Worm (Caenorhabditis elegans) whole organism, young adult: ENCODE measurements around the gene R09E10.6.
A peak's percentile ranks its signal among the peaks of the same experiment; 100 is the strongest.

Experiments used
- B0035.1 ChIP-seq: sonication (generic microtip); optimal IDR thresholded peaks from 2 replicates; lab custom pipeline; 2016; ENCODE audit warnings: missing genetic modification characterization, mild to moderate bottlenecking, missing compliant biosample characterization, missing genotype, missing genetic modification reagents
- B0336.3 ChIP-seq: fragments of 200-800 bp; sonication (Bioruptor generic); IDR thresholded peaks from 2 replicates; pipeline ENCODE4 v1.3.6; 2022; ENCODE audit warnings: missing genetic modification characterization, missing compliant biosample characterization
- C06A6.2 ChIP-seq: fragments of 200-800 bp; sonication (Bioruptor generic); conservative IDR thresholded peaks from 2 replicates; pipeline ENCODE4 v1.3.6; 2022; ENCODE audit warnings: missing genetic modification characterization, missing compliant biosample characterization
- C17E4.6 ChIP-seq: fragments of 200-800 bp; sonication (Bioruptor generic); IDR thresholded peaks from 2 replicates; pipeline ENCODE4 v1.3.6; 2022; ENCODE audit warnings: missing genetic modification reagents, missing genetic modification characterization, missing compliant biosample characterization
- F23B12.7 ChIP-seq: sonication (generic microtip); optimal IDR thresholded peaks from 2 replicates; lab custom pipeline; 2017; ENCODE audit warnings: missing genetic modification characterization, mild to moderate bottlenecking, missing compliant biosample characterization, antibody characterized with exemption, moderate library complexity; ENCODE audit not compliant: insufficient read depth
- F33H1.4 ChIP-seq: fragments of 200-800 bp; sonication (Bioruptor generic); IDR thresholded peaks from 2 replicates; pipeline ENCODE4 v1.3.6; 2022; ENCODE audit warnings: missing genetic modification reagents, missing genetic modification characterization, missing compliant biosample characterization
- T26A5.8 ChIP-seq: sonication (generic microtip); optimal IDR thresholded peaks from 2 replicates; lab custom pipeline; 2016; ENCODE audit warnings: missing genetic modification characterization, missing compliant biosample characterization
- Y53F4B.3 ChIP-seq: fragments of 200-800 bp; sonication (Bioruptor generic); IDR thresholded peaks from 2 replicates; pipeline ENCODE4 v1.3.6; 2022; ENCODE audit warnings: missing genetic modification reagents, missing genetic modification characterization, missing compliant biosample characterization
- Y67H2A.10 ChIP-seq: fragments of 200-800 bp; sonication (Bioruptor generic); conservative IDR thresholded peaks from 2 replicates; pipeline ENCODE4 v1.3.6; 2022; ENCODE audit warnings: missing genetic modification reagents, missing genetic modification characterization, missing compliant biosample characterization
- Y95B8A.8 ChIP-seq: fragments of 200-800 bp; sonication (Bioruptor generic); IDR thresholded peaks from 2 replicates; pipeline ENCODE4 v1.3.6; 2022; ENCODE audit warnings: missing genetic modification reagents, missing genetic modification characterization, missing compliant biosample characterization
- aptf-2 ChIP-seq: fragments of 200-800 bp; sonication (Bioruptor generic); conservative IDR thresholded peaks from 2 replicates; pipeline ENCODE4 v1.3.6; 2022; ENCODE audit warnings: missing genetic modification reagents, missing genetic modification characterization, missing compliant biosample characterization
- atf-7 ChIP-seq: sonication (generic microtip); optimal IDR thresholded peaks from 2 replicates; lab custom pipeline; 2017; ENCODE audit warnings: mild to moderate bottlenecking, missing genetic modification characterization, missing compliant biosample characterization
- attf-3 ChIP-seq: fragments of 200-800 bp; sonication (Bioruptor generic); conservative IDR thresholded peaks from 2 replicates; pipeline ENCODE4 v1.3.6; 2022; ENCODE audit warnings: missing genetic modification reagents, missing genetic modification characterization, missing compliant biosample characterization
- attf-5 ChIP-seq: fragments of 200-800 bp; sonication (Bioruptor generic); optimal IDR thresholded peaks from 2 replicates; lab custom pipeline; 2018; ENCODE audit warnings: mild to moderate bottlenecking, missing genetic modification characterization, missing compliant biosample characterization
- bed-1 ChIP-seq: fragments of 200-800 bp; sonication (Bioruptor generic); IDR thresholded peaks from 2 replicates; pipeline ENCODE4 v1.3.6; 2022; ENCODE audit warnings: missing genetic modification reagents, missing genetic modification characterization, missing compliant biosample characterization
- ccch-3 ChIP-seq: fragments of 200-800 bp; sonication (Bioruptor generic); optimal IDR thresholded peaks from 2 replicates; lab custom pipeline; 2018; ENCODE audit warnings: mild to moderate bottlenecking, missing genetic modification characterization, missing compliant biosample characterization
- cebp-1 ChIP-seq, 2 experiments: fragments of 200-800 bp in 1 of 2; sonication (Bioruptor generic) in 1 of 2; sonication (generic microtip) in 1 of 2; IDR thresholded peaks in 1 of 2; optimal IDR thresholded peaks in 1 of 2; 2 replicates each; pipeline versions ENCODE4 v1.3.6 to Lab custom; 2017 to 2022; ENCODE audit warnings: missing compliant biosample characterization in 2 of 2, missing genetic modification characterization in 2 of 2, mild to moderate bottlenecking in 1 of 2, missing genetic modification reagents in 1 of 2, moderate library complexity in 1 of 2
- ceh-27 ChIP-seq: fragments of 200-800 bp; sonication (Bioruptor generic); optimal IDR thresholded peaks from 2 replicates; lab custom pipeline; 2018; ENCODE audit warnings: mild to moderate bottlenecking, missing genetic modification characterization, moderate library complexity, missing compliant biosample characterization
- dox-1 ChIP-seq: fragments of 200-800 bp; sonication (Bioruptor generic); IDR thresholded peaks from 2 replicates; pipeline ENCODE4 v1.3.6; 2022; ENCODE audit warnings: missing genetic modification reagents, missing genetic modification characterization, missing compliant biosample characterization
- dpl-1 ChIP-seq: fragments of 150-350 bp; optimal IDR thresholded peaks from 2 replicates; lab custom pipeline; 2014; ENCODE audit warnings: missing biosample characterization, missing genetic modification reagents, missing genetic modification characterization
- efl-1 ChIP-seq: fragments of 150-350 bp; optimal IDR thresholded peaks from 2 replicates; lab custom pipeline; 2014; ENCODE audit warnings: missing biosample characterization, missing genetic modification reagents, missing genetic modification characterization
- egl-18 ChIP-seq: fragments of 200-800 bp; sonication (Bioruptor generic); IDR thresholded peaks from 2 replicates; pipeline ENCODE4 v1.3.6; 2022; ENCODE audit warnings: missing genetic modification reagents, missing genetic modification characterization, missing compliant biosample characterization
- him-1 ChIP-seq: sonication (generic microtip); optimal IDR thresholded peaks from 2 replicates; lab custom pipeline; 2016; ENCODE audit warnings: missing genotype, missing genetic modification reagents, missing genetic modification characterization, missing compliant biosample characterization
- hrde-1 ChIP-seq: sonication (generic microtip); optimal IDR thresholded peaks from 2 replicates; lab custom pipeline; 2016; ENCODE audit warnings: missing genetic modification characterization, mild to moderate bottlenecking, missing compliant biosample characterization, moderate library complexity, missing genotype, missing genetic modification reagents, borderline replicate concordance
- lag-1 ChIP-seq: fragments of 200-800 bp; sonication (Bioruptor generic); IDR thresholded peaks from 2 replicates; pipeline ENCODE4 v1.3.6; 2022; ENCODE audit warnings: missing genetic modification reagents, missing genetic modification characterization, missing compliant biosample characterization
- let-607 ChIP-seq, 2 experiments: fragments of 200-800 bp in 1 of 2; sonication (Bioruptor generic) in 1 of 2; sonication (generic microtip) in 1 of 2; optimal IDR thresholded peaks; 2 replicates each; lab custom pipeline; 2016 to 2018; ENCODE audit warnings: mild to moderate bottlenecking in 2 of 2, missing compliant biosample characterization in 2 of 2, missing genetic modification characterization in 2 of 2, moderate library complexity in 2 of 2, missing genotype in 1 of 2
- lin-35 ChIP-seq, 3 experiments: fragments of 150-350 bp in 2 of 3; sonication (generic microtip) in 1 of 3; optimal IDR thresholded peaks; 2 replicates each; lab custom pipeline; 2014 to 2018; ENCODE audit warnings: missing biosample characterization in 3 of 3, missing genetic modification characterization in 3 of 3, missing genetic modification reagents in 3 of 3
- lin-40 ChIP-seq: sonication (generic microtip); optimal IDR thresholded peaks from 2 replicates; lab custom pipeline; 2016; ENCODE audit warnings: missing genetic modification characterization, mild to moderate bottlenecking, missing compliant biosample characterization, missing genotype, missing genetic modification reagents
- lin-54 ChIP-seq: fragments of 200-800 bp; sonication (Bioruptor generic); optimal IDR thresholded peaks from 2 replicates; lab custom pipeline; 2018; ENCODE audit warnings: mild to moderate bottlenecking, missing genetic modification characterization, missing compliant biosample characterization
- lsl-1 ChIP-seq: fragments of 200-800 bp; sonication (Bioruptor generic); optimal IDR thresholded peaks from 2 replicates; lab custom pipeline; 2018; ENCODE audit warnings: mild to moderate bottlenecking, missing genetic modification characterization, moderate library complexity, missing compliant biosample characterization
- madf-6 ChIP-seq: fragments of 200-800 bp; sonication (Bioruptor generic); IDR thresholded peaks from 2 replicates; pipeline ENCODE4 v1.3.6; 2022; ENCODE audit warnings: missing genetic modification reagents, missing genetic modification characterization, missing compliant biosample characterization
- mcd-1 ChIP-seq: fragments of 200-800 bp; sonication (Bioruptor generic); IDR thresholded peaks from 2 replicates; pipeline ENCODE4 v1.3.6; 2022; ENCODE audit warnings: missing genetic modification reagents, missing genetic modification characterization, missing compliant biosample characterization
- mes-4 ChIP-seq: sonication (generic microtip); optimal IDR thresholded peaks from 2 replicates; lab custom pipeline; 2016; ENCODE audit warnings: missing genotype, missing genetic modification characterization, missing compliant biosample characterization
- mxl-1 ChIP-seq: sonication (generic microtip); optimal IDR thresholded peaks from 2 replicates; lab custom pipeline; 2016; ENCODE audit warnings: missing genetic modification characterization, missing compliant biosample characterization
- nhr-120 ChIP-seq: fragments of 200-800 bp; sonication (Bioruptor generic); IDR thresholded peaks from 2 replicates; pipeline ENCODE4 v1.3.6; 2022; ENCODE audit warnings: missing genetic modification characterization, missing compliant biosample characterization
- nhr-179 ChIP-seq: sonication (generic microtip); optimal IDR thresholded peaks from 2 replicates; lab custom pipeline; 2016; ENCODE audit warnings: mild to moderate bottlenecking, missing genetic modification characterization, missing compliant biosample characterization
- nhr-80 ChIP-seq: sonication (generic microtip); optimal IDR thresholded peaks from 2 replicates; lab custom pipeline; 2016; ENCODE audit warnings: missing genetic modification characterization, missing compliant biosample characterization
- nhr-90 ChIP-seq: sonication (generic microtip); optimal IDR thresholded peaks from 2 replicates; lab custom pipeline; 2016; ENCODE audit warnings: missing genotype, mild to moderate bottlenecking, missing genetic modification characterization, missing compliant biosample characterization
- pbrm-1 ChIP-seq: fragments of 200-800 bp; sonication (Bioruptor generic); IDR thresholded peaks from 2 replicates; pipeline ENCODE4 v1.3.6; 2022; ENCODE audit warnings: missing genetic modification reagents, missing genetic modification characterization, missing compliant biosample characterization
- rcor-1 ChIP-seq: fragments of 200-800 bp; sonication (Bioruptor generic); IDR thresholded peaks from 2 replicates; pipeline ENCODE4 v1.3.6; 2022; ENCODE audit warnings: missing genetic modification reagents, missing genetic modification characterization, missing compliant biosample characterization
- snpc-4 ChIP-seq, 5 experiments: fragments of 150-350 bp in 1 of 5; sonication (generic microtip) in 4 of 5; optimal IDR thresholded peaks; 2 replicates each; lab custom pipeline; 2014 to 2018; ENCODE audit warnings: missing genetic modification characterization in 5 of 5, missing biosample characterization in 3 of 5, antibody characterized with exemption in 2 of 5, mild to moderate bottlenecking in 2 of 5, missing compliant biosample characterization in 2 of 5, missing genotype in 2 of 5, moderate library complexity in 2 of 5, missing genetic modification reagents in 1 of 5
- zfh-2 ChIP-seq: fragments of 200-800 bp; sonication (Bioruptor generic); conservative IDR thresholded peaks from 2 replicates; pipeline ENCODE4 v1.3.6; 2022; ENCODE audit warnings: missing genetic modification reagents, missing genetic modification characterization, missing compliant biosample characterization
- ztf-26 ChIP-seq: sonication (generic microtip); optimal IDR thresholded peaks from 2 replicates; lab custom pipeline; 2017; ENCODE audit warnings: missing genetic modification characterization, missing compliant biosample characterization
- ztf-28 ChIP-seq: fragments of 200-800 bp; sonication (Bioruptor generic); IDR thresholded peaks from 2 replicates; pipeline ENCODE4 v1.3.6; 2022; ENCODE audit warnings: missing genetic modification reagents, missing genetic modification characterization, missing compliant biosample characterization

Gene R09E10.6

DNA sequence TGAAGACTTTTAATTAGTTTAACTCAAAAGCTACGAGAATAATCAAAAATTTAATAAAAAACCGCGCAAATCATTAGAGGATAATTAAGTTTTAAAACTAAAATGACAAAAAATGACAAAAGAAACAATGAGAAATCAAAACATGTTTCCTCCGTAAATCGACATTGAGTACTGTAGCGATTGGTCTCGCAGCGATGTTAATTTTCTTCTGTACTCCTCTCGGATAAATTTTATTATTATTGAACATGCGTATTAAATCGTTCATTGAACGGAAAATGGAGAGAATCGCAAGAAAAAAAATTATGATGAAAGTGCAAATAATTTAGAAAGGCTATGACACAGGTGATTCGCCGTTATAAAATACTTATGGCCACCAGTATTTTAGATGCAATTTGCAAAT lies 8.6 kb downstream of the R09E10.6 start:
- TF ChIP-seq ztf-26 (tag; lab: Kevin White, UChicago) (no peak), efl-1 (GFP tag; lab: Kevin White, UChicago) (no peak), Y53F4B.3 (no peak), ztf-28 (GFP tag; lab: Robert Waterston, UW) (no peak), lsl-1 (GFP tag; lab: Kevin White, UChicago) (peak; percentile 69), F33H1.4 (peak; percentile 68), C17E4.6 (GFP tag; lab: Robert Waterston, UW) (no peak), pbrm-1 (GFP tag; lab: Robert Waterston, UW) (no peak), lin-54 (no peak), nhr-90 (no peak), atf-7 (tag; lab: Kevin White, UChicago) (no peak), lag-1 (GFP tag; lab: Robert Waterston, UW) (no peak), B0035.1 (tag; lab: Kevin White, UChicago) (no peak), nhr-80 (no peak), madf-6 (GFP tag; lab: Robert Waterston, UW) (peak; percentile 43; the same call in 1 of the 2 replicates), hrde-1 (tag; lab: Kevin White, UChicago) (no peak), C06A6.2 (no peak)

DNA sequence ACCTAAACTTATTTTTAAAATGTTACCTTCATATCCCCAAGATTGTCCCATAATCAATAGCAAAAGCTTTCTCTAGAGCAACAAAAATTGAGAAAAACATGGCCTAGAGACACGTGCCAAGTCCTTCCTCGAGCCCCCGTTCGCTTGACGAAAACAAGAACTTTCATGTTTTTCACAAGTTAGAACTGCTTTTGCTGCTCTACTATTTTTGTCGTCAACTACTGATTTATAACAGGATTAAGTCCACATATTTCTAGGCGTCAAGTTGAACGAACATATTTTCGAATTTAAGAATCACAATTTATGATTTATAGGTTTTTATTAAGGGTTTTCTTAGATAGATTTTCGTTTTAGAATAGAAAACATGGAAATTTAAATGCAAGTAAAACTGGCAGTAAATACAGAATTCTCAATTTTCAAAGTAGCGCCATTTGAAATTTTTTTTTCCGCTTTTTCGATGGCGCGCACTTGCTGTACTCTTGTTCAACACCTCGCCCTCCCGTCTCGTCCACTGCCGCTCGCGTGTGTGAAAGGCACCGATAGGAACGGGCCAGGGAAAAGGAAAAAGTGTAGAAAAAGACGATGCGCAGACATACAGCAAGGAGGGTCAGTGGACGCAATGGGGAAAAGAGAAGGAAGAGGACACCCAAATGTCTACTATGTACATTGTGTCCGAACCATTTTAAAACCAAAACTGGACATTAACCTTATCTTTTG lies 9.6 kb downstream of the R09E10.6 start, which contains the start of gene rad-51:
Gene rad-51, minus strand, starts transcription at position 51 of the 717 bp plus-strand sequence.
- no peak for TF ChIP-seq F33H1.4
- TF ChIP-seq ccch-3 (GFP tag; lab: Kevin White, UChicago), result no peak
- peak; percentile 70 for TF ChIP-seq nhr-80
- 0 out of 2 replicates have a peak, but pooled peaks have one; percentile 8 for TF ChIP-seq aptf-2 (GFP tag; lab: Robert Waterston, UW)
- TF ChIP-seq B0336.3 (GFP tag; lab: Robert Waterston, UW), result peak; percentile 14; the same call in 1 of the 2 replicates
- TF ChIP-seq dox-1, result peak; percentile 71
- TF ChIP-seq snpc-4 (GFP tag; optimal IDR thresholded peaks at IDR 0.05; lab: Kevin White, UChicago), result peak; percentile 24
- TF ChIP-seq snpc-4 (tag; optimal IDR thresholded peaks at IDR 0.05; lab: Kevin White, UChicago), result peak in 2 of 4 experiments; percentile 3 to 47
- TF ChIP-seq dpl-1, result peak; percentile 49
- TF ChIP-seq madf-6 (GFP tag; lab: Robert Waterston, UW), result peak; percentile 43
- TF ChIP-seq bed-1, result no peak
- no peak for TF ChIP-seq lag-1 (GFP tag; lab: Robert Waterston, UW)
- no peak for TF ChIP-seq rcor-1 (GFP tag; lab: Robert Waterston, UW)
- no peak for TF ChIP-seq T26A5.8
- no peak for TF ChIP-seq mes-4 (tag; lab: Kevin White, UChicago)
- no peak for TF ChIP-seq him-1 (tag; lab: Kevin White, UChicago)
- peak; percentile 30 for TF ChIP-seq lin-40 (tag; lab: Kevin White, UChicago)
- TF ChIP-seq attf-3 (GFP tag; lab: Robert Waterston, UW), result 0 out of 2 replicates have a peak, but pooled peaks have one; percentile 38
- TF ChIP-seq mcd-1 (GFP tag; lab: Robert Waterston, UW), result peak; percentile 80
- no peak for TF ChIP-seq mxl-1
- TF ChIP-seq zfh-2 (GFP tag; lab: Robert Waterston, UW), result peak; percentile 78
- no peak for TF ChIP-seq egl-18 (GFP tag; lab: Robert Waterston, UW)
- peak; percentile 53 for TF ChIP-seq ceh-27
- TF ChIP-seq nhr-179, result no peak
- TF ChIP-seq atf-7 (tag; lab: Kevin White, UChicago), result no peak
- no peak for TF ChIP-seq Y67H2A.10 (GFP tag; lab: Robert Waterston, UW)
- 0 out of 2 replicates have a peak, but pooled peaks have one; percentile 15 for TF ChIP-seq Y95B8A.8
- peak; percentile 76 for TF ChIP-seq lin-54
- TF ChIP-seq lin-35 (GFP tag; optimal IDR thresholded peaks at IDR 0.05; lab: Kevin White, UChicago), result peak in 1 of 3 experiments; percentile 59
- peak; percentile 13 for TF ChIP-seq F23B12.7
- no peak for TF ChIP-seq let-607 (tag; optimal IDR thresholded peaks at IDR 0.05; lab: Kevin White, UChicago)
- TF ChIP-seq cebp-1 (GFP tag; IDR thresholded peaks at IDR 0.05; lab: Robert Waterston, UW), result no peak
- TF ChIP-seq cebp-1 (tag; optimal IDR thresholded peaks at IDR 0.05; lab: Kevin White, UChicago), result no peak
- TF ChIP-seq nhr-120 (GFP tag; lab: Robert Waterston, UW), result no peak
- peak; percentile 77 for TF ChIP-seq attf-5 (GFP tag; lab: Kevin White, UChicago)
